Worm (Caenorhabditis elegans) whole organism, early embryonic: ENCODE results near the gene F53F4.16.

Experiments
- B0310.2 ChIP-seq: sonication (generic microtip); optimal IDR thresholded peaks from 2 replicates; lab custom pipeline; 2016; ENCODE audit warnings: mild to moderate bottlenecking, missing genetic modification characterization, missing compliant biosample characterization
- F13C5.2 ChIP-seq: sonication (generic microtip); optimal IDR thresholded peaks from 2 replicates; lab custom pipeline; 2017; ENCODE audit warnings: mild to moderate bottlenecking, missing genetic modification characterization, inconsistent platforms, missing compliant biosample characterization
- aly-1 ChIP-seq: sonication (generic microtip); optimal IDR thresholded peaks from 2 replicates; lab custom pipeline; 2016; ENCODE audit warnings: missing genetic modification characterization, missing compliant biosample characterization
- ama-1 ChIP-seq: fragments of 150-350 bp; optimal IDR thresholded peaks from 2 replicates; lab custom pipeline; 2014
- ceh-13 ChIP-seq: fragments of 200-800 bp; sonication (Bioruptor generic); optimal IDR thresholded peaks from 2 replicates; lab custom pipeline; 2018; ENCODE audit warnings: mild to moderate bottlenecking, missing genetic modification characterization, missing compliant biosample characterization
- flt-1 ChIP-seq: fragments of 200-800 bp; sonication (Bioruptor generic); IDR thresholded peaks from 2 replicates; pipeline ENCODE4 v1.3.6; 2022; ENCODE audit warnings: missing genetic modification characterization, missing compliant biosample characterization
- hmbx-1 ChIP-seq: sonication (generic microtip); optimal IDR thresholded peaks from 2 replicates; lab custom pipeline; 2016; ENCODE audit warnings: mild to moderate bottlenecking, missing genetic modification characterization, missing compliant biosample characterization
- hmg-4 ChIP-seq: fragments of 200-800 bp; sonication (Bioruptor generic); optimal IDR thresholded peaks from 2 replicates; lab custom pipeline; 2018; ENCODE audit warnings: mild to moderate bottlenecking, missing genetic modification characterization, missing compliant biosample characterization
- hnd-1 ChIP-seq: sonication (generic microtip); optimal IDR thresholded peaks from 2 replicates; lab custom pipeline; 2016; ENCODE audit warnings: missing genetic modification characterization, missing compliant biosample characterization
- pes-1 ChIP-seq: fragments of 200-800 bp; sonication (Bioruptor generic); IDR thresholded peaks from 2 replicates; pipeline ENCODE4 v1.3.6; 2022; ENCODE audit warnings: missing genetic modification reagents, missing genetic modification characterization, missing compliant biosample characterization
- sea-1 ChIP-seq: fragments of 200-800 bp; sonication (Bioruptor generic); conservative IDR thresholded peaks from 2 replicates; pipeline ENCODE4 v1.3.6; 2022; ENCODE audit warnings: missing genetic modification characterization, missing compliant biosample characterization
- tbx-11 ChIP-seq: fragments of 200-800 bp; sonication (Bioruptor generic); IDR thresholded peaks from 2 replicates; pipeline ENCODE4 v1.3.6; 2022; ENCODE audit warnings: missing genetic modification characterization, missing compliant biosample characterization
- tbx-37 ChIP-seq: fragments of 200-800 bp; sonication (Bioruptor generic); conservative IDR thresholded peaks from 2 replicates; pipeline ENCODE4 v1.3.6; 2022; ENCODE audit warnings: missing genetic modification reagents, missing genetic modification characterization, missing compliant biosample characterization
- tra-4 ChIP-seq: sonication (generic microtip); optimal IDR thresholded peaks from 2 replicates; lab custom pipeline; 2017; ENCODE audit warnings: missing genetic modification characterization, missing compliant biosample characterization

DNA sequence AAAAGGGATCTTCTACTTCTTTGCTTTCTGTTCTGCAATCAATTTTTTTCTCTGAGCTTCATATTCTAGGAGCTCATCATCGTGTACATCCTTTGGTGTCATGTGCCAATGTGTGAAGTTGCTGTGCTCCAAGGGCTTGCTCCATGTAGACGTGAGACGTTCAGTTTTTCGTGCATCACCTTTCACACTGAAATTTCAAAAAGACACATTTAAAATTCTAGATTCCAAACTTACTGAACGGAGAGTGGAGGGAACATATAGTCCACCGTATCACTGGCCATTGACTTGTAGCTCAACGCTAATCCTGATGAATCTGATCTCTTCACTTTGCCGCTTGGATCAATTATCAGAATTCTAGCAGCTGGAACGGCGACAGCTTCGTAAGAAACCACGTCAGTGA, 29.2 kb upstream of the F53F4.16 start:
- TF ChIP-seq sea-1 (GFP tag; lab: Robert Waterston, UW) (no peak), hmg-4 (GFP tag; lab: Kevin White, UChicago) (no peak), ama-1 (lab: Kevin White, UChicago) (no peak), ceh-13 (GFP tag; lab: Kevin White, UChicago) (no peak), tbx-11 (no peak), F13C5.2 (tag; lab: Kevin White, UChicago) (no peak), hnd-1 (tag; lab: Kevin White, UChicago) (no peak), tbx-37 (GFP tag; lab: Robert Waterston, UW) (no peak), tra-4 (no peak), aly-1 (tag; lab: Kevin White, UChicago) (no peak), pes-1 (GFP tag; lab: Robert Waterston, UW) (no peak), B0310.2 (no peak), hmbx-1 (tag; lab: Kevin White, UChicago) (no peak), flt-1 (GFP tag; lab: Robert Waterston, UW) (no peak)
